Worm (Caenorhabditis elegans) whole organism, L1 larva: ENCODE data around the gene srw-68.

Source experiments
- ama-1 ChIP-seq: fragments of 150-350 bp; optimal IDR thresholded peaks from 2 replicates; lab custom pipeline; 2014
- irx-1 ChIP-seq: sonication (generic microtip); optimal IDR thresholded peaks from 2 replicates; lab custom pipeline; 2016; ENCODE audit warnings: missing genetic modification characterization, missing compliant biosample characterization
- mdl-1 ChIP-seq, 2 experiments: fragments of 150-350 bp; optimal IDR thresholded peaks; 2 replicates each; lab custom pipeline; 2014 to 2017; ENCODE audit warnings: missing biosample characterization in 2 of 2, missing genetic modification characterization in 2 of 2, inconsistent platforms in 1 of 2
- sup-37 ChIP-seq: fragments of 200-800 bp; sonication (Bioruptor generic); optimal IDR thresholded peaks from 2 replicates; lab custom pipeline; 2018; ENCODE audit warnings: mild to moderate bottlenecking, missing genetic modification characterization, missing compliant biosample characterization
- zag-1 ChIP-seq: fragments of 150-350 bp; optimal IDR thresholded peaks from 2 replicates; lab custom pipeline; 2014; ENCODE audit warnings: missing biosample characterization, missing genetic modification characterization

- no peak for TF ChIP-seq irx-1 (tag; lab: Kevin White, UChicago)
- no peak for TF ChIP-seq mdl-1 (tag; optimal IDR thresholded peaks at IDR 0.05; lab: Kevin White, UChicago)
- no peak for TF ChIP-seq ama-1 (lab: Kevin White, UChicago)
- no peak for TF ChIP-seq sup-37 (GFP tag; lab: Kevin White, UChicago)
- TF ChIP-seq zag-1 (tag; lab: Kevin White, UChicago), result no peak
These were observed 9.3 kb downstream of the srw-68 start, which contains the start of gene srw-67 for ce11 chrV:7417018-7417716.
